Fruit fly (Drosophila melanogaster) whole organism, embryonic: Measurements from ENCODE around the gene Nopp140.

ENCODE experiments used
- Aef1 ChIP-seq: fragments of 200-800 bp; sonication (Bioruptor generic); IDR thresholded peaks from 3 replicates; pipeline ENCODE4 v1.3.6; 2022; ENCODE audit warnings: missing biosample characterization, missing genetic modification characterization
- Atf3 ChIP-seq: fragments of 200-800 bp; sonication (Bioruptor generic); optimal IDR thresholded peaks from 3 replicates; lab custom pipeline; 2016; ENCODE audit warnings: missing biosample characterization, missing genetic modification characterization
- B-H2 ChIP-seq: fragments of 200-800 bp; sonication (Bioruptor generic); optimal IDR thresholded peaks from 2 replicates; lab custom pipeline; 2018; ENCODE audit warnings: missing biosample characterization, mild to moderate bottlenecking, missing genetic modification characterization
- Bdp1 ChIP-seq: fragments of 200-800 bp; sonication (Bioruptor generic); optimal IDR thresholded peaks from 3 replicates; lab custom pipeline; 2016; ENCODE audit warnings: missing biosample characterization, missing genetic modification characterization
- Bgb ChIP-seq: fragments of 200-800 bp; sonication (Bioruptor generic); IDR thresholded peaks from 2 replicates; pipeline ENCODE4 v1.3.6; 2022; ENCODE audit warnings: missing biosample characterization, missing genetic modification characterization; ENCODE audit not compliant: partially characterized antibody
- CG11247 ChIP-seq: fragments of 200-800 bp; sonication (Bioruptor generic); IDR thresholded peaks from 2 replicates; pipeline ENCODE4 v1.3.6; 2022; ENCODE audit warnings: missing biosample characterization, missing genetic modification characterization
- CG11723 ChIP-seq: fragments of 200-800 bp; sonication (Bioruptor generic); optimal IDR thresholded peaks from 2 replicates; lab custom pipeline; 2017; ENCODE audit warnings: missing biosample characterization, mild to moderate bottlenecking, missing genetic modification characterization
- CG12391 ChIP-seq: fragments of 200-800 bp; sonication (Bioruptor generic); optimal IDR thresholded peaks from 3 replicates; lab custom pipeline; 2018; ENCODE audit warnings: missing biosample characterization, mild to moderate bottlenecking, missing genetic modification characterization, moderate library complexity
- CG14014 ChIP-seq: fragments of 200-800 bp; sonication (Bioruptor generic); IDR thresholded peaks from 2 replicates; pipeline ENCODE4 v1.3.6; 2022; ENCODE audit warnings: missing biosample characterization, missing genetic modification characterization
- CG15696 ChIP-seq: fragments of 200-800 bp; sonication (Bioruptor generic); optimal IDR thresholded peaks from 2 replicates; lab custom pipeline; 2019; ENCODE audit warnings: missing biosample characterization, mild to moderate bottlenecking, missing genetic modification characterization, moderate library complexity
- CG1602 ChIP-seq: fragments of 200-800 bp; sonication (Bioruptor generic); optimal IDR thresholded peaks from 3 replicates; lab custom pipeline; 2016; ENCODE audit warnings: missing biosample characterization, missing genetic modification characterization
- CG18619 ChIP-seq: fragments of 200-800 bp; sonication (Bioruptor generic); optimal IDR thresholded peaks from 3 replicates; lab custom pipeline; 2017; ENCODE audit warnings: missing biosample characterization, mild to moderate bottlenecking, missing genetic modification characterization
- CG30020 ChIP-seq: fragments of 200-800 bp; optimal IDR thresholded peaks from 2 replicates; lab custom pipeline; 2019; ENCODE audit warnings: missing biosample characterization, mild to moderate bottlenecking, missing genetic modification characterization, moderate library complexity
- CG31388 ChIP-seq: fragments of 200-800 bp; sonication (Bioruptor generic); optimal IDR thresholded peaks from 2 replicates; lab custom pipeline; 2016; ENCODE audit warnings: missing biosample characterization, missing genetic modification characterization
- CG3726 ChIP-seq: fragments of 200-800 bp; sonication (Bioruptor generic); IDR thresholded peaks from 3 replicates; pipeline ENCODE4, ENCODE4 v1.3.6; 2022; ENCODE audit warnings: missing biosample characterization, missing genetic modification characterization
- CG4328 ChIP-seq: fragments of 200-800 bp; sonication (Bioruptor generic); optimal IDR thresholded peaks from 3 replicates; lab custom pipeline; 2017; ENCODE audit warnings: missing biosample characterization, missing genetic modification reagents, missing genetic modification characterization
- CG6813 ChIP-seq: fragments of 200-800 bp; sonication (Bioruptor generic); optimal IDR thresholded peaks from 2 replicates; lab custom pipeline; 2017; ENCODE audit warnings: missing biosample characterization, missing genetic modification characterization, mild to moderate bottlenecking, moderate library complexity, missing genetic modification reagents
- CG7786 ChIP-seq: fragments of 200-800 bp; sonication (Bioruptor generic); optimal IDR thresholded peaks from 2 replicates; lab custom pipeline; 2016; ENCODE audit warnings: missing biosample characterization, missing genetic modification characterization
- CG8290 ChIP-seq, 3 experiments: fragments of 200-800 bp; sonication (Bioruptor generic); optimal IDR thresholded peaks; 2 replicates each; lab custom pipeline; 2016 to 2019; ENCODE audit warnings: missing biosample characterization in 3 of 3, missing genetic modification characterization in 3 of 3, mild to moderate bottlenecking in 2 of 3, moderate library complexity in 1 of 3
- CG8944 ChIP-seq: fragments of 200-800 bp; sonication (Bioruptor generic); optimal IDR thresholded peaks from 3 replicates; lab custom pipeline; 2016; ENCODE audit warnings: missing biosample characterization, missing genetic modification characterization
- CG9727 ChIP-seq: fragments of 200-800 bp; sonication (Bioruptor generic); optimal IDR thresholded peaks from 3 replicates; lab custom pipeline; 2017; ENCODE audit warnings: missing biosample characterization, mild to moderate bottlenecking, missing genetic modification characterization
- Chrac-16 ChIP-seq: fragments of 200-800 bp; sonication (Bioruptor generic); optimal IDR thresholded peaks from 3 replicates; lab custom pipeline; 2016; ENCODE audit warnings: missing biosample characterization, missing genetic modification characterization
- CrebB ChIP-seq: fragments of 200-800 bp; sonication (Bioruptor generic); optimal IDR thresholded peaks from 3 replicates; lab custom pipeline; 2018; ENCODE audit warnings: missing biosample characterization, mild to moderate bottlenecking, missing genetic modification characterization
- Dref ChIP-seq: fragments of 200-800 bp; sonication (Bioruptor generic); IDR thresholded peaks from 2 replicates; pipeline ENCODE4 v1.3.6; 2022; ENCODE audit warnings: missing biosample characterization, missing genetic modification characterization
- HLH4C ChIP-seq: fragments of 200-800 bp; sonication (Bioruptor generic); IDR thresholded peaks from 3 replicates; pipeline ENCODE4 v1.3.6; 2022; ENCODE audit warnings: missing biosample characterization, missing genetic modification characterization; ENCODE audit not compliant: partially characterized antibody
- Hr3 ChIP-seq: fragments of 200-800 bp; sonication (Bioruptor generic); optimal IDR thresholded peaks from 3 replicates; lab custom pipeline; 2016; ENCODE audit warnings: missing biosample characterization, missing genetic modification characterization
- MESR4 ChIP-seq: fragments of 200-800 bp; sonication (Bioruptor generic); optimal IDR thresholded peaks from 2 replicates; lab custom pipeline; 2018; ENCODE audit warnings: missing biosample characterization, mild to moderate bottlenecking, missing genetic modification characterization, moderate library complexity
- Sox102F ChIP-seq: fragments of 200-800 bp; sonication (Bioruptor generic); optimal IDR thresholded peaks from 2 replicates; lab custom pipeline; 2018; ENCODE audit warnings: missing biosample characterization, mild to moderate bottlenecking, missing genetic modification characterization, moderate library complexity
- Stat92E ChIP-seq, 3 experiments: fragments of >200 bp in 2 of 3; fragments of 200-800 bp in 1 of 3; sonication (Bioruptor generic) in 1 of 3; optimal IDR thresholded peaks; 2 replicates each; lab custom pipeline; 2017 to 2019; ENCODE audit warnings: missing biosample characterization in 3 of 3, missing genetic modification characterization in 3 of 3, mild to moderate bottlenecking in 1 of 3, moderate library complexity in 1 of 3
- abd-A ChIP-seq: fragments of 200-800 bp; sonication (Bioruptor generic); optimal IDR thresholded peaks from 3 replicates; lab custom pipeline; 2019; ENCODE audit warnings: missing biosample characterization, mild to moderate bottlenecking, missing genetic modification characterization, moderate library complexity
- az2 ChIP-seq: fragments of 200-800 bp; sonication (Bioruptor generic); optimal IDR thresholded peaks from 3 replicates; lab custom pipeline; 2016; ENCODE audit warnings: missing biosample characterization, missing genetic modification characterization
- bab2 ChIP-seq: fragments of 200-800 bp; sonication (Bioruptor generic); optimal IDR thresholded peaks from 2 replicates; lab custom pipeline; 2016; ENCODE audit warnings: missing biosample characterization, missing genetic modification characterization
- cg ChIP-seq: fragments of 200-800 bp; sonication (Bioruptor generic); optimal IDR thresholded peaks from 3 replicates; lab custom pipeline; 2019; ENCODE audit warnings: missing biosample characterization, mild to moderate bottlenecking, missing genetic modification characterization, moderate library complexity
- chinmo ChIP-seq: fragments of 200-800 bp; sonication (Bioruptor generic); IDR thresholded peaks from 4 replicates; pipeline ENCODE4 v1.3.6; 2022; ENCODE audit warnings: missing biosample characterization, missing genetic modification characterization; ENCODE audit not compliant: partially characterized antibody
- cwo ChIP-seq: fragments of 200-800 bp; sonication (Bioruptor generic); optimal IDR thresholded peaks from 3 replicates; lab custom pipeline; 2017; ENCODE audit warnings: missing biosample characterization, missing genetic modification characterization, mild to moderate bottlenecking, moderate library complexity, missing genetic modification reagents
- ems ChIP-seq: fragments of 200-800 bp; sonication (Bioruptor generic); optimal IDR thresholded peaks from 3 replicates; lab custom pipeline; 2016; ENCODE audit warnings: missing biosample characterization, missing genetic modification characterization
- eyg ChIP-seq: fragments of 200-800 bp; sonication (Bioruptor generic); optimal IDR thresholded peaks from 3 replicates; lab custom pipeline; 2016; ENCODE audit warnings: missing biosample characterization, missing genetic modification characterization
- grau ChIP-seq: fragments of 200-800 bp; optimal IDR thresholded peaks from 3 replicates; lab custom pipeline; 2019; ENCODE audit warnings: missing biosample characterization, mild to moderate bottlenecking, missing genetic modification characterization, moderate library complexity
- gsb ChIP-seq: fragments of 200-800 bp; sonication (Bioruptor generic); IDR thresholded peaks from 2 replicates; pipeline ENCODE4 v1.3.6; 2022; ENCODE audit warnings: missing biosample characterization, missing genetic modification characterization
- hth ChIP-seq: fragments of >200 bp; optimal IDR thresholded peaks from 2 replicates; lab custom pipeline; 2017; ENCODE audit warnings: inconsistent platforms
- ind ChIP-seq: fragments of 200-800 bp; sonication (Bioruptor generic); optimal IDR thresholded peaks from 3 replicates; lab custom pipeline; 2016; ENCODE audit warnings: missing biosample characterization, missing genetic modification characterization
- oc ChIP-seq: fragments of 200-800 bp; sonication (Bioruptor generic); optimal IDR thresholded peaks from 2 replicates; lab custom pipeline; 2018; ENCODE audit warnings: missing biosample characterization, mild to moderate bottlenecking, missing genetic modification characterization, moderate library complexity
- org-1 ChIP-seq: fragments of 200-800 bp; sonication (Bioruptor generic); optimal IDR thresholded peaks from 2 replicates; lab custom pipeline; 2017; ENCODE audit warnings: missing biosample characterization, missing genetic modification characterization
- peb ChIP-seq: fragments of 200-800 bp; sonication (Bioruptor generic); IDR thresholded peaks from 2 replicates; pipeline ENCODE4 v1.3.6; 2022; ENCODE audit warnings: missing biosample characterization, missing genetic modification characterization
- pfk ChIP-seq: fragments of 200-800 bp; sonication (Bioruptor generic); optimal IDR thresholded peaks from 2 replicates; lab custom pipeline; 2018; ENCODE audit warnings: missing biosample characterization, mild to moderate bottlenecking, missing genetic modification characterization, moderate library complexity
- shn ChIP-seq: fragments of 200-800 bp; sonication (Bioruptor generic); optimal IDR thresholded peaks from 3 replicates; lab custom pipeline; 2016; ENCODE audit warnings: missing biosample characterization, missing genetic modification characterization
- tap ChIP-seq: fragments of 200-800 bp; optimal IDR thresholded peaks from 3 replicates; lab custom pipeline; 2019; ENCODE audit warnings: missing biosample characterization, mild to moderate bottlenecking, missing genetic modification characterization, moderate library complexity
- tin ChIP-seq: fragments of 200-800 bp; sonication (Bioruptor generic); optimal IDR thresholded peaks from 3 replicates; lab custom pipeline; 2016; ENCODE audit warnings: missing biosample characterization, missing genetic modification characterization
- z ChIP-seq: fragments of 200-800 bp; sonication (Bioruptor generic); IDR thresholded peaks from 3 replicates; pipeline ENCODE4 v1.3.6; 2022; ENCODE audit warnings: missing biosample characterization, missing genetic modification characterization

Gene Nopp140

dm6 chr3L:21824725-21825353, 7.7 kb upstream of the Nopp140 start, which contains the start of gene eIF2A (continued):
- TF ChIP-seq CG3726 (GFP tag; lab: Robert Waterston, UW) (no peak), CG6813 (GFP tag; lab: Kevin White, UChicago) (peak; percentile 18), cwo (GFP tag; lab: Kevin White, UChicago) (peak; percentile 27), CG7786 (GFP tag; lab: Kevin White, UChicago) (peak; percentile 65), chinmo (GFP tag; lab: Robert Waterston, UW) (peak; percentile 84; the same call in 3 of the 4 replicates), abd-A (tag; lab: Kevin White, UChicago) (no peak), Aef1 (peak; percentile 87), tap (tag; lab: Kevin White, UChicago) (no peak), HLH4C (GFP tag; lab: Robert Waterston, UW) (peak; percentile 71), B-H2 (GFP tag; lab: Kevin White, UChicago) (peak; percentile 90), grau (tag; lab: Kevin White, UChicago) (peak; percentile 61), CG31388 (GFP tag; lab: Kevin White, UChicago) (no peak), ems (peak; percentile 62), az2 (GFP tag; lab: Kevin White, UChicago) (peak; percentile 33), peb (GFP tag; lab: Robert Waterston, UW) (0 out of 2 replicates have a peak, but pooled peaks have one; percentile 21), Sox102F (no peak), CG14014 (GFP tag; lab: Robert Waterston, UW) (peak; percentile 49), CG30020 (tag; lab: Kevin White, UChicago) (peak; percentile 56), pfk (peak; percentile 54), MESR4 (peak; percentile 99), CG15696 (tag; lab: Kevin White, UChicago) (no peak), CG18619 (no peak), Hr3 (GFP tag; lab: Kevin White, UChicago) (peak; percentile 50), Atf3 (no peak), CG12391 (peak; percentile 60), CG8944 (GFP tag; lab: Kevin White, UChicago) (peak; percentile 38), CG11723 (GFP tag; lab: Kevin White, UChicago) (peak; percentile 11), ind (GFP tag; lab: Kevin White, UChicago) (peak; percentile 54), CG1602 (GFP tag; lab: Kevin White, UChicago) (peak; percentile 30), CG4328 (GFP tag; lab: Kevin White, UChicago) (peak; percentile 61), CrebB (tag; lab: Kevin White, UChicago) (peak; percentile 83), Bgb (GFP tag; lab: Robert Waterston, UW) (peak; percentile 92), Chrac-16 (GFP tag; lab: Kevin White, UChicago) (peak; percentile 25), z (GFP tag; lab: Robert Waterston, UW) (no peak), tin (GFP tag; lab: Kevin White, UChicago) (peak; percentile 73), org-1 (GFP tag; lab: Kevin White, UChicago) (peak; percentile 8), cg (GFP tag; lab: Kevin White, UChicago) (peak; percentile 94), Dref (GFP tag; lab: Robert Waterston, UW) (peak; percentile 99), bab2 (peak; percentile 57), shn (GFP tag; lab: Kevin White, UChicago) (peak; percentile 53), eyg (GFP tag; lab: Kevin White, UChicago) (peak; percentile 36), Bdp1 (peak; percentile 43), gsb (peak; percentile 39; the same call in 1 of the 2 replicates), CG11247 (peak; percentile 74), CG9727 (peak; percentile 7), oc (no peak), Stat92E (GFP tag; optimal IDR thresholded peaks at IDR 0.05; lab: Kevin White, UChicago) (no peak), CG8290 (GFP tag; optimal IDR thresholded peaks at IDR 0.05; lab: Kevin White, UChicago) (peak; percentile 63), CG8290 (tag; optimal IDR thresholded peaks at IDR 0.05; lab: Kevin White, UChicago) (peak; percentile 59 to 96), hth (lab: Kevin White, UChicago) (no peak)
